Fruit fly (Drosophila melanogaster) whole organism, embryonic: ENCODE data around the gene Dh44.

Experiments
- Blimp-1 ChIP-seq: fragments of 200-800 bp; sonication (Bioruptor generic); optimal IDR thresholded peaks from 3 replicates; lab custom pipeline; 2018; ENCODE audit warnings: missing biosample characterization, missing genetic modification characterization, mild to moderate bottlenecking, moderate library complexity, missing genetic modification reagents
- CG10321 ChIP-seq: fragments of 200-800 bp; sonication (Bioruptor generic); IDR thresholded peaks from 2 replicates; pipeline ENCODE4 v1.3.6; 2022; ENCODE audit warnings: missing biosample characterization, missing genetic modification characterization
- CG11247 ChIP-seq: fragments of 200-800 bp; sonication (Bioruptor generic); IDR thresholded peaks from 2 replicates; pipeline ENCODE4 v1.3.6; 2022; ENCODE audit warnings: missing biosample characterization, missing genetic modification characterization
- CG14441 ChIP-seq: fragments of 200-800 bp; sonication (Bioruptor generic); IDR thresholded peaks from 2 replicates; pipeline ENCODE4 v1.3.6; 2022; ENCODE audit warnings: missing biosample characterization, missing genetic modification characterization
- CG14860 ChIP-seq: fragments of 200-800 bp; sonication (Bioruptor generic); IDR thresholded peaks from 3 replicates; pipeline ENCODE4 v1.3.6; 2022; ENCODE audit warnings: missing biosample characterization, missing genetic modification characterization; ENCODE audit not compliant: partially characterized antibody
- CG15514 ChIP-seq: fragments of 200-800 bp; sonication (Bioruptor generic); optimal IDR thresholded peaks from 3 replicates; lab custom pipeline; 2017; ENCODE audit warnings: missing biosample characterization, missing genetic modification characterization, mild to moderate bottlenecking, moderate library complexity, missing genetic modification reagents
- CG2875 ChIP-seq: fragments of 200-800 bp; sonication (Bioruptor generic); optimal IDR thresholded peaks from 2 replicates; lab custom pipeline; 2017; ENCODE audit warnings: missing biosample characterization, mild to moderate bottlenecking, missing genetic modification characterization, missing genetic modification reagents
- CG30431 ChIP-seq: fragments of 200-800 bp; sonication (Bioruptor generic); optimal IDR thresholded peaks from 2 replicates; lab custom pipeline; 2017; ENCODE audit warnings: missing biosample characterization, missing genetic modification characterization
- CG31224 ChIP-seq: fragments of 200-800 bp; sonication (Bioruptor generic); IDR thresholded peaks from 2 replicates; pipeline ENCODE4 v1.3.6; 2022; ENCODE audit warnings: missing biosample characterization, missing genetic modification characterization
- CG31388 ChIP-seq: fragments of 200-800 bp; sonication (Bioruptor generic); optimal IDR thresholded peaks from 2 replicates; lab custom pipeline; 2016; ENCODE audit warnings: missing biosample characterization, missing genetic modification characterization
- CG3163 ChIP-seq: fragments of 200-800 bp; sonication (Bioruptor generic); optimal IDR thresholded peaks from 3 replicates; lab custom pipeline; 2016; ENCODE audit warnings: missing biosample characterization, missing genetic modification characterization
- CG32767 ChIP-seq: fragments of 200-800 bp; sonication (Bioruptor generic); IDR thresholded peaks from 2 replicates; pipeline ENCODE4 v1.3.6; 2022; ENCODE audit warnings: missing biosample characterization, missing genetic modification characterization
- CG42726 ChIP-seq: fragments of 200-800 bp; sonication (Bioruptor generic); IDR thresholded peaks from 2 replicates; pipeline ENCODE4 v1.3.6; 2022; ENCODE audit warnings: missing biosample characterization, missing genetic modification characterization; ENCODE audit not compliant: partially characterized antibody
- CG4820 ChIP-seq: fragments of 200-800 bp; sonication (Bioruptor generic); optimal IDR thresholded peaks from 3 replicates; lab custom pipeline; 2016; ENCODE audit warnings: missing biosample characterization, missing genetic modification characterization
- CG5953 ChIP-seq: fragments of 200-800 bp; sonication (Bioruptor generic); IDR thresholded peaks from 2 replicates; pipeline ENCODE4 v1.3.6; 2022; ENCODE audit warnings: missing biosample characterization, missing genetic modification characterization
- CG6654 ChIP-seq: fragments of 200-800 bp; sonication (Bioruptor generic); optimal IDR thresholded peaks from 2 replicates; lab custom pipeline; 2017; ENCODE audit warnings: missing biosample characterization, mild to moderate bottlenecking, missing genetic modification characterization
- D19A ChIP-seq: fragments of 200-800 bp; optimal IDR thresholded peaks from 3 replicates; lab custom pipeline; 2019; ENCODE audit warnings: missing biosample characterization, mild to moderate bottlenecking, missing genetic modification characterization, moderate library complexity
- Doc2 ChIP-seq: fragments of 200-800 bp; sonication (Bioruptor generic); IDR thresholded peaks from 2 replicates; pipeline ENCODE4 v1.3.6; 2022; ENCODE audit warnings: missing biosample characterization, missing genetic modification characterization
- ERR ChIP-seq: fragments of 200-800 bp; sonication (Bioruptor generic); optimal IDR thresholded peaks from 2 replicates; lab custom pipeline; 2016; ENCODE audit warnings: missing biosample characterization, missing genetic modification characterization
- HHEX ChIP-seq: fragments of 200-800 bp; sonication (Bioruptor generic); optimal IDR thresholded peaks from 3 replicates; lab custom pipeline; 2017; ENCODE audit warnings: missing biosample characterization, mild to moderate bottlenecking, missing genetic modification characterization, missing genetic modification reagents
- HLH4C ChIP-seq: fragments of 200-800 bp; sonication (Bioruptor generic); IDR thresholded peaks from 3 replicates; pipeline ENCODE4 v1.3.6; 2022; ENCODE audit warnings: missing biosample characterization, missing genetic modification characterization; ENCODE audit not compliant: partially characterized antibody
- HLH54F ChIP-seq: fragments of 200-800 bp; sonication (Bioruptor generic); optimal IDR thresholded peaks from 3 replicates; lab custom pipeline; 2016; ENCODE audit warnings: missing biosample characterization, missing genetic modification characterization
- Jarid2 ChIP-seq: fragments of 200-800 bp; sonication (Bioruptor generic); optimal IDR thresholded peaks from 3 replicates; lab custom pipeline; 2017; ENCODE audit warnings: mild to moderate bottlenecking, missing biosample characterization, missing genetic modification reagents, missing genetic modification characterization
- NC2β ChIP-seq: fragments of 200-800 bp; sonication (Bioruptor generic); optimal IDR thresholded peaks from 2 replicates; lab custom pipeline; 2016; ENCODE audit warnings: missing biosample characterization, missing genetic modification characterization
- Neu2 ChIP-seq: fragments of 200-800 bp; sonication (Bioruptor generic); optimal IDR thresholded peaks from 3 replicates; lab custom pipeline; 2016; ENCODE audit warnings: missing biosample characterization, missing genetic modification characterization, borderline replicate concordance
- NfI ChIP-seq: fragments of 200-800 bp; sonication (Bioruptor generic); optimal IDR thresholded peaks from 3 replicates; lab custom pipeline; 2018; ENCODE audit warnings: missing biosample characterization, mild to moderate bottlenecking, missing genetic modification characterization, moderate library complexity
- Oaz ChIP-seq: fragments of 200-800 bp; sonication (Bioruptor generic); IDR thresholded peaks from 2 replicates; pipeline ENCODE4 v1.3.6; 2022; ENCODE audit warnings: missing biosample characterization, missing genetic modification characterization
- Optix ChIP-seq: fragments of 200-800 bp; sonication (Bioruptor generic); IDR thresholded peaks from 3 replicates; pipeline ENCODE4 v1.3.6; 2022; ENCODE audit warnings: missing biosample characterization, missing genetic modification characterization
- Ravus ChIP-seq: fragments of 200-800 bp; sonication (Bioruptor generic); IDR thresholded peaks from 2 replicates; pipeline ENCODE4 v1.3.6; 2022; ENCODE audit warnings: missing biosample characterization, missing genetic modification characterization
- ato ChIP-seq: fragments of 200-800 bp; sonication (Bioruptor generic); IDR thresholded peaks from 2 replicates; pipeline ENCODE4 v1.3.6; 2022; ENCODE audit warnings: missing biosample characterization, missing genetic modification characterization; ENCODE audit not compliant: partially characterized antibody
- bsh ChIP-seq, 2 experiments: fragments of 200-800 bp; sonication (Bioruptor generic); optimal IDR thresholded peaks; 2 replicates each; lab custom pipeline; 2017 to 2018; ENCODE audit warnings: mild to moderate bottlenecking in 2 of 2, missing biosample characterization in 2 of 2, missing genetic modification characterization in 2 of 2, moderate library complexity in 1 of 2
- caup ChIP-seq: fragments of 200-800 bp; sonication (Bioruptor generic); optimal IDR thresholded peaks from 3 replicates; lab custom pipeline; 2017; ENCODE audit warnings: missing biosample characterization, mild to moderate bottlenecking, missing genetic modification characterization, moderate library complexity; ENCODE audit not compliant: severe bottlenecking
- ci ChIP-seq: fragments of 200-800 bp; sonication (Bioruptor generic); IDR thresholded peaks from 3 replicates; pipeline ENCODE4 v1.3.6; 2022; ENCODE audit warnings: missing biosample characterization, missing genetic modification characterization
- ewg ChIP-seq: fragments of 200-800 bp; sonication (Bioruptor generic); optimal IDR thresholded peaks from 3 replicates; lab custom pipeline; 2017; ENCODE audit warnings: mild to moderate bottlenecking, missing biosample characterization, missing genetic modification reagents, missing genetic modification characterization
- fd96Cb ChIP-seq: fragments of 200-800 bp; sonication (Bioruptor generic); optimal IDR thresholded peaks from 2 replicates; lab custom pipeline; 2018; ENCODE audit warnings: missing biosample characterization, mild to moderate bottlenecking, missing genetic modification characterization, moderate library complexity
- gce ChIP-seq: fragments of 200-800 bp; sonication (Bioruptor generic); IDR thresholded peaks from 3 replicates; pipeline ENCODE4 v1.3.6; 2022; ENCODE audit warnings: missing biosample characterization, missing genetic modification characterization
- gem ChIP-seq: fragments of 200-800 bp; sonication (Bioruptor generic); optimal IDR thresholded peaks from 2 replicates; lab custom pipeline; 2019; ENCODE audit warnings: missing biosample characterization, mild to moderate bottlenecking, missing genetic modification characterization, moderate library complexity
- hkb ChIP-seq, 2 experiments: fragments of 200-800 bp in 1 of 2; fragments of >200 bp in 1 of 2; sonication (Bioruptor generic) in 1 of 2; IDR thresholded peaks in 1 of 2; optimal IDR thresholded peaks in 1 of 2; 2 replicates each; pipeline versions ENCODE4 v1.3.6 to Lab custom; 2017 to 2022; ENCODE audit warnings: missing biosample characterization in 1 of 2, missing genetic modification characterization in 1 of 2
- kay ChIP-seq: fragments of 200-800 bp; sonication (Bioruptor generic); optimal IDR thresholded peaks from 2 replicates; lab custom pipeline; 2016; ENCODE audit warnings: missing biosample characterization, missing genetic modification characterization
- lola ChIP-seq, 3 experiments: fragments of >200 bp in 2 of 3; fragments of 200-800 bp in 1 of 3; sonication (Bioruptor generic) in 1 of 3; optimal IDR thresholded peaks; 2 replicates each; lab custom pipeline; 2017 to 2019; ENCODE audit warnings: missing biosample characterization in 3 of 3, missing genetic modification characterization in 3 of 3, mild to moderate bottlenecking in 1 of 3, moderate library complexity in 1 of 3
- otp ChIP-seq: fragments of 200-800 bp; sonication (Bioruptor generic); IDR thresholded peaks from 3 replicates; pipeline ENCODE4, ENCODE4 v1.3.6; 2022; ENCODE audit warnings: missing biosample characterization, missing genetic modification characterization
- pan ChIP-seq, 4 experiments: fragments of >200 bp in 3 of 4; fragments of 200-800 bp in 1 of 4; sonication (Bioruptor generic) in 1 of 4; optimal IDR thresholded peaks in 3 of 4; IDR thresholded peaks in 1 of 4; 2 replicates each; pipeline versions ENCODE4 v1.3.6 to Lab custom; 2017 to 2022; ENCODE audit warnings: missing biosample characterization in 2 of 4, missing genetic modification characterization in 2 of 4, mixed read lengths in 1 of 4
- psq ChIP-seq: fragments of 200-800 bp; sonication (Bioruptor generic); optimal IDR thresholded peaks from 2 replicates; lab custom pipeline; 2017; ENCODE audit warnings: missing biosample characterization, missing genetic modification characterization
- row ChIP-seq: fragments of 200-800 bp; sonication (Bioruptor generic); IDR thresholded peaks from 3 replicates; pipeline ENCODE4 v1.3.6; 2022; ENCODE audit warnings: missing biosample characterization, missing genetic modification characterization
- shn ChIP-seq: fragments of 200-800 bp; sonication (Bioruptor generic); optimal IDR thresholded peaks from 3 replicates; lab custom pipeline; 2016; ENCODE audit warnings: missing biosample characterization, missing genetic modification characterization
- stc ChIP-seq: fragments of 200-800 bp; sonication (Bioruptor generic); IDR thresholded peaks from 2 replicates; pipeline ENCODE4 v1.3.6; 2022; ENCODE audit warnings: missing biosample characterization, missing genetic modification characterization
- vfl ChIP-seq: fragments of 200-800 bp; sonication (Bioruptor generic); optimal IDR thresholded peaks from 2 replicates; lab custom pipeline; 2016; ENCODE audit warnings: missing biosample characterization, missing genetic modification characterization
- wor ChIP-seq: fragments of 200-800 bp; sonication (Bioruptor generic); IDR thresholded peaks from 2 replicates; pipeline ENCODE4 v1.3.6; 2022; ENCODE audit warnings: missing biosample characterization, missing genetic modification characterization

Dh44 gene

DNA sequence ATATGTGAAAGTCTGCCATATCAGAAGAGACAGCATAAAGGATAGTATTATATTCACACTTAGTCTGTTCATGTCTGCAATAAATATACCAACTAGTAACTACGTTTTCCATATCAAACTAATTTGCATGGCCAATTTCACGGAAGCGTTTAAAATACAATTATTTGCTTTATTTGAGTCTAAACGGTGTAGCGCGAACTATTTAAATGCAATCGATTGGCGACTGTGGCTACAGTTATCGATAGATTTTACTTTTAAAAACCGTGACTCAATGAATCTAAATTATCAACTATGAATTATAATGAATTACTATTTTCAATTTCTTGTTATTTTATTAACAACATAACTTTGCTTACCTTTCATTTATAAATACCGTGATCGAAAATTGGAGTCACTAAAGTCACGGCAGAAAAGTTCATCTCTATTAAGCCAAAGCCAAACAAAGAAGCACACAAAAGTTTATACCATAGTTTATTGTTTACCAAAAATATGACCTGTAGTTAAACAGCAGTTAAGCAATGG, 11.0 kb upstream of the Dh44 start, which contains the start of the genes CG9427 and CG8319 (continued):
- peak; percentile 3 for TF ChIP-seq CG2875 (GFP tag; lab: Kevin White, UChicago)
- no peak for TF ChIP-seq stc (GFP tag; lab: Robert Waterston, UW)
- TF ChIP-seq CG42726 (GFP tag; lab: Robert Waterston, UW): no peak; the same call in 1 of the 2 replicates
- TF ChIP-seq lola (GFP tag; optimal IDR thresholded peaks at IDR 0.05; lab: Kevin White, UChicago): peak in 1 of 3 experiments; percentile 49
- peak; percentile 29 for TF ChIP-seq ERR
- TF ChIP-seq vfl (GFP tag; lab: Kevin White, UChicago): peak; percentile 42
- TF ChIP-seq gem (tag; lab: Kevin White, UChicago): peak; percentile 81
- peak; percentile 47 for TF ChIP-seq NfI (GFP tag; lab: Kevin White, UChicago)
- peak; percentile 16; the same call in 1 of the 2 replicates for TF ChIP-seq ato (GFP tag; lab: Robert Waterston, UW)
- no peak for TF ChIP-seq Jarid2 (GFP tag; lab: Kevin White, UChicago)
- TF ChIP-seq caup (GFP tag; lab: Kevin White, UChicago): peak; percentile 34
- TF ChIP-seq otp (GFP tag; lab: Robert Waterston, UW): no peak
- TF ChIP-seq ewg: no peak
- no peak for TF ChIP-seq psq (GFP tag; lab: Kevin White, UChicago)
- TF ChIP-seq bsh (GFP tag; optimal IDR thresholded peaks at IDR 0.05; lab: Kevin White, UChicago): peak in 1 of 2 experiments; percentile 61
- TF ChIP-seq row (GFP tag; lab: Robert Waterston, UW): peak; percentile 82
- peak; percentile 36; the same call in 1 of the 2 replicates for TF ChIP-seq Oaz
- TF ChIP-seq Doc2 (GFP tag; lab: Robert Waterston, UW): no peak
- TF ChIP-seq HLH54F (GFP tag; lab: Kevin White, UChicago): peak; percentile 60
- TF ChIP-seq CG31388 (GFP tag; lab: Kevin White, UChicago): peak; percentile 36
- TF ChIP-seq CG11247 (GFP tag; lab: Robert Waterston, UW): peak; percentile 38; the same call in 1 of the 2 replicates
- TF ChIP-seq CG6654 (GFP tag; lab: Kevin White, UChicago): no peak
- TF ChIP-seq fd96Cb (tag; lab: Kevin White, UChicago): peak; percentile 13
- TF ChIP-seq hkb (optimal IDR thresholded peaks at IDR 0.05; lab: Kevin White, UChicago): no peak
- TF ChIP-seq hkb (GFP tag; IDR thresholded peaks at IDR 0.05; lab: Robert Waterston, UW): no peak
- TF ChIP-seq CG5953 (GFP tag; lab: Robert Waterston, UW): no peak
- no peak for TF ChIP-seq CG10321 (GFP tag; lab: Robert Waterston, UW)
- no peak for TF ChIP-seq pan (optimal IDR thresholded peaks at IDR 0.05; lab: Kevin White, UChicago)
- peak in 1 of 2 experiments; percentile 9 for TF ChIP-seq pan (GFP tag; optimal IDR thresholded peaks at IDR 0.05 in 1 of 2, IDR thresholded peaks at IDR 0.05 in 1 of 2)
- no peak for TF ChIP-seq Neu2 (GFP tag; lab: Kevin White, UChicago)
- no peak for TF ChIP-seq CG30431 (GFP tag; lab: Kevin White, UChicago)
- no peak for TF ChIP-seq wor (GFP tag; lab: Robert Waterston, UW)
- peak; percentile 16 for TF ChIP-seq shn
- no peak for TF ChIP-seq Optix
- peak; percentile 28 for TF ChIP-seq kay (GFP tag; lab: Kevin White, UChicago)
- TF ChIP-seq CG3163: peak; percentile 10
- TF ChIP-seq CG14860 (GFP tag; lab: Robert Waterston, UW): peak; percentile 82
- TF ChIP-seq CG31224: no peak
- no peak; the same call in 1 of the 2 replicates for TF ChIP-seq CG32767 (GFP tag; lab: Robert Waterston, UW)
- TF ChIP-seq Ravus: no peak
- no peak; the same call in 1 of the 2 replicates for TF ChIP-seq CG14441
- TF ChIP-seq ci (GFP tag; lab: Robert Waterston, UW): peak; percentile 60; the same call in 1 of the 3 replicates
- peak; percentile 28 for TF ChIP-seq NC2β
- TF ChIP-seq gce (GFP tag; lab: Robert Waterston, UW): no peak
- TF ChIP-seq CG4820 (GFP tag; lab: Kevin White, UChicago): peak; percentile 47
- TF ChIP-seq HHEX (GFP tag; lab: Kevin White, UChicago): no peak
- peak; percentile 59 for TF ChIP-seq Blimp-1 (GFP tag; lab: Kevin White, UChicago)
- peak; percentile 28 for TF ChIP-seq D19A (tag; lab: Kevin White, UChicago)
- peak; percentile 88 for TF ChIP-seq HLH4C (GFP tag; lab: Robert Waterston, UW)
- TF ChIP-seq CG15514: peak; percentile 79
